Fruit fly (Drosophila melanogaster): ENCODE results near the gene Son.

DNA sequence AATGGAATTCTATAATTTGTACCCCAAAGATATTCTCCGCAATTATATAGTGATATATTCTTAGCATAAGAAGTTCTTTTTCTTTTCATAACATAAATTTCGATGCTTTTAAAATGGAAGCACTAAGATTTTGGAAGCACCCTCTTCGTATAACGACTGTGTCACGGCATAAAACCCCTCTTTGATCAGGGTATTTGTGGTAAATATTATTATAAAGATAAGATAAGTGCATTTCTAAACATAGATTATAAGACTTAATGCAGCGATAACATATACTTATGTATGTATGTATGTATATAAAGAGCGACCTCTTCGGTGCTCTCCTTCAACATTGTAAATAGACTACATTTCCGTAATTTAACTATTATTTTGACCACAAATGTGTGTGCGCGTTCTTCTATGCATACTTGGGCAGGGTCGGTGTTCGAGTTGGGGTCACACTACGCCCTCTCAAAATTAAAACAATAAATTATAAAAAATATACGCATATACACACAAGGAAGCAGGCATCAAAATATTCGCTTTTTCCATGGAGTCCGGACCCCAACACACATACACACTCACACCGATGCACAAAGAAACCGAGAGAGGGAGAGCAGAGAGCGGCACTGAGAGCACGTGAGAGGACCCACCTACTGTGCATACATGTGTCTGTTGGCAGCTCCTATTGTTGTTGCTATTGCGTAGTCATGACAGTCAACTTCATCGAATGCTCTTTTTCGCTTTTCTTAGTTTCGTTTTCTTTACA, 27.4 kb upstream of the Son start:
- TF ChIP-seq CTCF (optimal IDR thresholded peaks at IDR 0.05): no peak
- no peak for TF ChIP-seq CG8478 (optimal IDR thresholded peaks at IDR 0.05)

Data from S2 (cell line).